Worm (Caenorhabditis elegans) whole organism, L1 larva: Measurements from ENCODE around the gene C47E12.3.

ENCODE experiments used
- aha-1 ChIP-seq: fragments of 150-350 bp; optimal IDR thresholded peaks from 2 replicates; lab custom pipeline; 2014; ENCODE audit warnings: missing biosample characterization, missing genetic modification characterization
- ceh-82 ChIP-seq, 3 experiments: fragments of 150-350 bp in 1 of 3; sonication (generic microtip) in 2 of 3; optimal IDR thresholded peaks; 2 replicates each; lab custom pipeline; 2014 to 2017; ENCODE audit warnings: missing biosample characterization in 3 of 3, missing genetic modification characterization in 3 of 3
- efl-3 ChIP-seq: fragments of 200-800 bp; sonication (Bioruptor generic); optimal IDR thresholded peaks from 2 replicates; lab custom pipeline; 2018; ENCODE audit warnings: mild to moderate bottlenecking, missing genetic modification characterization, missing compliant biosample characterization
- elt-3 ChIP-seq, 6 experiments: fragments of 150-350 bp in 1 of 6; sonication (generic microtip); optimal IDR thresholded peaks; 2 replicates each; lab custom pipeline; 2017 to 2018; ENCODE audit warnings: missing biosample characterization in 6 of 6, missing genetic modification characterization in 6 of 6, inconsistent platforms in 1 of 6
- lin-15B ChIP-seq: fragments of 150-350 bp; sonication (generic microtip); optimal IDR thresholded peaks from 3 replicates; lab custom pipeline; 2014; ENCODE audit warnings: missing biosample characterization, missing genetic modification characterization
- lin-39 ChIP-seq: fragments of 150-350 bp; optimal IDR thresholded peaks from 2 replicates; lab custom pipeline; 2014; ENCODE audit warnings: missing biosample characterization, missing genetic modification reagents, missing genetic modification characterization
- mep-1 ChIP-seq: fragments of 150-350 bp; optimal IDR thresholded peaks from 2 replicates; lab custom pipeline; 2014; ENCODE audit warnings: missing biosample characterization, missing genetic modification characterization
- nhr-11 ChIP-seq: fragments of 150-350 bp; optimal IDR thresholded peaks from 2 replicates; lab custom pipeline; 2014; ENCODE audit warnings: missing biosample characterization, missing genetic modification characterization
- nhr-12 ChIP-seq: sonication (generic microtip); optimal IDR thresholded peaks from 2 replicates; lab custom pipeline; 2017; ENCODE audit warnings: missing biosample characterization, missing genetic modification characterization
- nhr-47 ChIP-seq: sonication (generic microtip); optimal IDR thresholded peaks from 2 replicates; lab custom pipeline; 2016; ENCODE audit warnings: mild to moderate bottlenecking, missing genetic modification characterization, moderate library complexity, missing compliant biosample characterization
- rnt-1 ChIP-seq: sonication (generic microtip); optimal IDR thresholded peaks from 2 replicates; lab custom pipeline; 2016; ENCODE audit warnings: mild to moderate bottlenecking, missing genetic modification characterization, moderate library complexity, missing compliant biosample characterization
- sptf-1 ChIP-seq: fragments of 150-350 bp; optimal IDR thresholded peaks from 2 replicates; lab custom pipeline; 2014; ENCODE audit warnings: missing biosample characterization, missing genetic modification characterization
- ztf-11 ChIP-seq, 2 experiments: sonication (generic microtip); optimal IDR thresholded peaks; 2 replicates each; lab custom pipeline; 2016 to 2017; ENCODE audit warnings: missing genetic modification characterization in 2 of 2, missing biosample characterization in 1 of 2, missing compliant biosample characterization in 1 of 2

- TF ChIP-seq nhr-12 (tag; lab: Kevin White, UChicago) (no peak), nhr-47 (no peak), sptf-1 (no peak), nhr-11 (tag; lab: Kevin White, UChicago) (no peak), elt-3 (tag; optimal IDR thresholded peaks at IDR 0.05; lab: Kevin White, UChicago) (no peak), mep-1 (tag; lab: Kevin White, UChicago) (no peak), lin-39 (tag; lab: Kevin White, UChicago) (no peak), ztf-11 (tag; optimal IDR thresholded peaks at IDR 0.05; lab: Kevin White, UChicago) (no peak), efl-3 (GFP tag; lab: Kevin White, UChicago) (no peak), aha-1 (tag; lab: Kevin White, UChicago) (no peak), rnt-1 (tag; lab: Kevin White, UChicago) (no peak), lin-15B (tag; lab: Kevin White, UChicago) (no peak), ceh-82 (tag; optimal IDR thresholded peaks at IDR 0.05; lab: Kevin White, UChicago) (no peak)
Measured at ce11 chrIV:10026129-10026528, 24.5 kb upstream of the C47E12.3 start.
